Worm (Caenorhabditis elegans) whole organism, midembryonic: ENCODE data around the gene hlh-11.

ENCODE experiments used
- T22C8.4 ChIP-seq: fragments of 200-800 bp; sonication (Bioruptor generic); IDR thresholded peaks from 2 replicates; pipeline ENCODE4 v1.3.6; 2022; ENCODE audit warnings: missing genetic modification characterization, missing compliant biosample characterization
- flt-1 ChIP-seq: fragments of 200-800 bp; sonication (Bioruptor generic); IDR thresholded peaks from 2 replicates; pipeline ENCODE4 v1.3.6; 2022; ENCODE audit warnings: missing genetic modification characterization, missing compliant biosample characterization
- ref-1 ChIP-seq: fragments of 200-800 bp; sonication (Bioruptor generic); conservative IDR thresholded peaks from 2 replicates; pipeline ENCODE4 v1.3.6; 2022; ENCODE audit warnings: missing genetic modification reagents, missing genetic modification characterization, missing compliant biosample characterization
- tab-1 ChIP-seq: fragments of 200-800 bp; sonication (Bioruptor generic); IDR thresholded peaks from 2 replicates; pipeline ENCODE4 v1.3.6; 2022; ENCODE audit warnings: missing genetic modification characterization, missing compliant biosample characterization
- ztf-23 ChIP-seq: fragments of 200-800 bp; sonication (Bioruptor generic); IDR thresholded peaks from 2 replicates; pipeline ENCODE4 v1.3.6; 2022; ENCODE audit warnings: missing genetic modification reagents, missing genetic modification characterization, missing compliant biosample characterization

DNA sequence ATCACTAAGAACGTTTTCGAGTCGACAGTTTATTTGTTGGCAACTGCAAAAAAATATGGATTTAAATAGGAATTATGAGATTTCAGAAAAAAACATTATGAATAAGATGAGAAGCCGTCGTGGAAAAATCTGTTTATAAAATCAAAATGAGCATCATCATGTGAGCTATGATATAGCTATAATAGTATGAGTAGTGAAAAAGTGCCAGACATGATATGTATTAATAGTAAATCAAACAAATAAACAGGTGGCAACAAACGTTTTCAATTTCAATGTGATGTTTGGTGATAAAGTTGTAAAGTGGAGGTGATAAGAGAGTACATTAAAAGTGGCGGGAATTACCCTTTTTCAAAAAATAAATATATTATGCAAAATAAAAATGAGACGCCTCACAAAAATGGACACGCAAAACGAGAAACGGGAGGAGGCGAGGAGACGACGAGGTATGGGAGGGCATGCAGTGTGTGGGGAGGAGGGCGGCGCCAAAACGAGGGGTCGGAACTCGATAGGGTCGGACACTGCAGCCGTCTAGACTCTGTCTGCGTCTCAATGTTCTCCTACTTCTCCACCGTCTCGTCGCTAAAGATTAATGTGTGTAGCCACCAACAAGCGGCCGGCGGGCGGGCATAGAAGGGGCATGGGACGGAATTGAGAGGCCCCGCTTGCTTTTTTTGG lies 48.2 kb downstream of the hlh-11 start, which contains the start of gene C07A9.9:
- no peak for TF ChIP-seq T22C8.4 (GFP tag; lab: Robert Waterston, UW)
- TF ChIP-seq flt-1 (GFP tag; lab: Robert Waterston, UW), result no peak
- TF ChIP-seq tab-1 (GFP tag; lab: Robert Waterston, UW), result peak; percentile 76; the same call in 1 of the 2 replicates
- TF ChIP-seq ztf-23, result no peak
- TF ChIP-seq ref-1 (GFP tag; lab: Robert Waterston, UW), result no peak
